6 worm cellular contexts compared by ENCODE assay signal in the genomic region with DNA sequence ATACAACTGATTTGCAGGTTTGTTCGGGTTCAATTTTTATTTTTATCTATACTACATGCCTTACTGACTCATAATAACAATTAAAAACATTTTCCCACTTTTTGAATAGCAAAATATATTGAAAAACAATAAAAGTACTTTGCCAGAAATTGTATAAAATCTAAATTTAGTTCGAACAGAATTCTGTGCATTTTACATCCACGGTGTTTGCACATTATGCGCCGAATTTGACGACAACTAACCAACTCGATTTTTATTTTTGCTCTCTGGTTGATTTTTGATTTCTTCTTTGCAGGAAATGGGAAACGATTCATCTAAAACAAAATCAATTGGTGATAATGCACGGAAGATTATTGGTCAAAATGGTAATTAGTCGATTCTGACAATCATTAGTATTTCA.
TF ChIP-seq lines count a peak whose summit lies in the region.

No protein-coding gene starts in this region.

TF ChIP-seq in whole organism, L1 larva, 84 proteins besides CTCF, POLR2A, EP300 and RAD21 (continues in another document):
- TF ChIP-seq nhr-20 (tag; optimal IDR thresholded peaks at IDR 0.05; lab: Kevin White, UChicago), result no peak
- no peak for TF ChIP-seq ztf-11 (tag; optimal IDR thresholded peaks at IDR 0.05; lab: Kevin White, UChicago)
- TF ChIP-seq lir-3 (tag; optimal IDR thresholded peaks at IDR 0.05; lab: Kevin White, UChicago; ENCODE audit: poor library complexity), result no peak
- no peak for TF ChIP-seq mdl-1 (tag; optimal IDR thresholded peaks at IDR 0.05; lab: Kevin White, UChicago)
- no peak for TF ChIP-seq vab-15 (tag; optimal IDR thresholded peaks at IDR 0.05; lab: Kevin White, UChicago)
- TF ChIP-seq nhr-90 (tag; optimal IDR thresholded peaks at IDR 0.05; lab: Kevin White, UChicago; ENCODE audit: poor library complexity), result no peak
- peak in 1 of 2 experiments; percentile 41 for TF ChIP-seq lsy-2 (tag; optimal IDR thresholded peaks at IDR 0.05; lab: Kevin White, UChicago)
- peak; percentile 23 to 37 for TF ChIP-seq lin-35 (GFP tag; optimal IDR thresholded peaks at IDR 0.05; lab: Kevin White, UChicago)
- TF ChIP-seq ceh-82 (tag; optimal IDR thresholded peaks at IDR 0.05; lab: Kevin White, UChicago), result no peak
- no peak for TF ChIP-seq unc-30 (tag; optimal IDR thresholded peaks at IDR 0.05; lab: Kevin White, UChicago)
- TF ChIP-seq fkh-10 (GFP tag; optimal IDR thresholded peaks at IDR 0.05; lab: Kevin White, UChicago), result no peak
- no peak for TF ChIP-seq nhr-76 (tag; optimal IDR thresholded peaks at IDR 0.05; lab: Kevin White, UChicago)
- TF ChIP-seq rnt-1 (tag; optimal IDR thresholded peaks at IDR 0.05; lab: Kevin White, UChicago), result peak; percentile 12
- TF ChIP-seq nhr-19 (GFP tag; conservative IDR thresholded peaks at IDR 0.05; lab: Robert Waterston, UW), result no peak

TF ChIP-seq in whole organism, L2 larva, 48 proteins besides CTCF, POLR2A, EP300 and RAD21:
- TF ChIP-seq aly-2 (tag; optimal IDR thresholded peaks at IDR 0.05; lab: Kevin White, UChicago), result no peak
- no peak for TF ChIP-seq nhr-6 (tag; optimal IDR thresholded peaks at IDR 0.05; lab: Kevin White, UChicago)
- TF ChIP-seq F13H6.1 (tag; optimal IDR thresholded peaks at IDR 0.05; lab: Kevin White, UChicago), result no peak
- peak; percentile 18 for TF ChIP-seq nhr-129 (tag; optimal IDR thresholded peaks at IDR 0.05; lab: Kevin White, UChicago)
- TF ChIP-seq lin-13 (GFP tag; optimal IDR thresholded peaks at IDR 0.05; lab: Kevin White, UChicago), result peak; percentile 42
- TF ChIP-seq mdl-1 (tag; optimal IDR thresholded peaks at IDR 0.05; lab: Kevin White, UChicago), result no peak
- peak; percentile 19 for TF ChIP-seq C34F6.9 (tag; optimal IDR thresholded peaks at IDR 0.05; lab: Kevin White, UChicago)
- TF ChIP-seq lsy-2 (tag; optimal IDR thresholded peaks at IDR 0.05; lab: Kevin White, UChicago), result peak in 1 of 2 experiments; percentile 13
- TF ChIP-seq Y55F3AM.14 (GFP tag; optimal IDR thresholded peaks at IDR 0.05; lab: Kevin White, UChicago), result no peak
- TF ChIP-seq crh-2 (tag; optimal IDR thresholded peaks at IDR 0.05; lab: Kevin White, UChicago), result peak; percentile 25
- TF ChIP-seq unc-55 (GFP tag; optimal IDR thresholded peaks at IDR 0.05; lab: Kevin White, UChicago), result peak; percentile 31
- TF ChIP-seq ceh-82 (tag; optimal IDR thresholded peaks at IDR 0.05; lab: Kevin White, UChicago), result no peak
- TF ChIP-seq lin-11 (tag; optimal IDR thresholded peaks at IDR 0.05; lab: Kevin White, UChicago), result no peak

TF ChIP-seq in whole organism, L3 larva, 47 proteins besides CTCF, POLR2A, EP300 and RAD21:
- TF ChIP-seq elt-2 (tag; optimal IDR thresholded peaks at IDR 0.05; lab: Kevin White, UChicago), result peak; percentile 40
- peak; percentile 9 for TF ChIP-seq pha-4 (tag; optimal IDR thresholded peaks at IDR 0.05; lab: Kevin White, UChicago)
- no peak for TF ChIP-seq ceh-16 (tag; optimal IDR thresholded peaks at IDR 0.05; lab: Kevin White, UChicago)

TF ChIP-seq in whole organism, L4 larva, 104 proteins besides CTCF, POLR2A, EP300 and RAD21 (continues in another document):
- no peak for TF ChIP-seq madf-5 (GFP tag; IDR thresholded peaks at IDR 0.05; lab: Robert Waterston, UW)
- no peak for TF ChIP-seq ceh-20 (GFP tag; IDR thresholded peaks at IDR 0.05; lab: Robert Waterston, UW)
- TF ChIP-seq unc-130 (GFP tag; optimal IDR thresholded peaks at IDR 0.05; lab: Kevin White, UChicago), result no peak
- TF ChIP-seq lin-15B (tag; optimal IDR thresholded peaks at IDR 0.05; lab: Kevin White, UChicago), result no peak
- peak in 1 of 2 experiments; percentile 38 for TF ChIP-seq lsy-2 (tag; optimal IDR thresholded peaks at IDR 0.05; lab: Kevin White, UChicago)
- TF ChIP-seq daf-8 (GFP tag; IDR thresholded peaks at IDR 0.05; lab: Robert Waterston, UW), result no peak
- no peak for TF ChIP-seq nhr-41 (GFP tag; IDR thresholded peaks at IDR 0.05; lab: Robert Waterston, UW)
- TF ChIP-seq Y75B8A.6 (GFP tag; IDR thresholded peaks at IDR 0.05; lab: Robert Waterston, UW), result no peak
- TF ChIP-seq F10B5.3 (tag; optimal IDR thresholded peaks at IDR 0.05; lab: Kevin White, UChicago), result no peak
- TF ChIP-seq egl-27 (tag; optimal IDR thresholded peaks at IDR 0.05; lab: Kevin White, UChicago), result no peak
- no peak for TF ChIP-seq dmd-9 (GFP tag; IDR thresholded peaks at IDR 0.05; lab: Robert Waterston, UW)
- no peak for TF ChIP-seq ztf-7 (tag; optimal IDR thresholded peaks at IDR 0.05; lab: Kevin White, UChicago)
- no peak for TF ChIP-seq dmd-8 (GFP tag; IDR thresholded peaks at IDR 0.05; lab: Robert Waterston, UW)
- TF ChIP-seq pqm-1 (tag; optimal IDR thresholded peaks at IDR 0.05; lab: Kevin White, UChicago), result no peak
- no peak for TF ChIP-seq hif-1 (tag; optimal IDR thresholded peaks at IDR 0.05; lab: Kevin White, UChicago)
- peak; percentile 17 for TF ChIP-seq mes-2 (tag; optimal IDR thresholded peaks at IDR 0.05; lab: Kevin White, UChicago; ENCODE audit: poor library complexity, severe bottlenecking)
- no peak for TF ChIP-seq zip-2 (tag; optimal IDR thresholded peaks at IDR 0.05; lab: Kevin White, UChicago)
- TF ChIP-seq lir-3 (tag; optimal IDR thresholded peaks at IDR 0.05; lab: Kevin White, UChicago), result no peak
- TF ChIP-seq T20F7.1 (GFP tag; optimal IDR thresholded peaks at IDR 0.05; lab: Kevin White, UChicago), result peak; percentile 70
- no peak for TF ChIP-seq dpl-1 (GFP tag; optimal IDR thresholded peaks at IDR 0.05; lab: Kevin White, UChicago)
- TF ChIP-seq nhr-25 (tag; optimal IDR thresholded peaks at IDR 0.05; lab: Kevin White, UChicago; ENCODE audit: borderline replicate concordance, insufficient read depth), result no peak

TF ChIP-seq in whole organism, mixed stage, embryonic, 35 proteins besides CTCF, POLR2A, EP300 and RAD21:
- TF ChIP-seq drap-1 (GFP tag; optimal IDR thresholded peaks at IDR 0.05; lab: Kevin White, UChicago), result no peak
- TF ChIP-seq unc-120 (tag; optimal IDR thresholded peaks at IDR 0.05; lab: Kevin White, UChicago; ENCODE audit: poor library complexity, severe bottlenecking), result peak; percentile 17

TF ChIP-seq in whole organism, young adult, 124 proteins besides CTCF, POLR2A, EP300 and RAD21:
- TF ChIP-seq bed-2 (GFP tag; IDR thresholded peaks at IDR 0.05; lab: Robert Waterston, UW), result no peak
- peak; percentile 23 for TF ChIP-seq ZK185.1 (tag; optimal IDR thresholded peaks at IDR 0.05; lab: Kevin White, UChicago; ENCODE audit: poor library complexity, severe bottlenecking)
- TF ChIP-seq ceh-40 (GFP tag; IDR thresholded peaks at IDR 0.05; lab: Robert Waterston, UW), result no peak
